Fruit fly (Drosophila melanogaster): ENCODE results near the gene CG2926.
A peak's percentile ranks its signal among the peaks of the same experiment; 100 is the strongest.

The CG2926 gene

DNA sequence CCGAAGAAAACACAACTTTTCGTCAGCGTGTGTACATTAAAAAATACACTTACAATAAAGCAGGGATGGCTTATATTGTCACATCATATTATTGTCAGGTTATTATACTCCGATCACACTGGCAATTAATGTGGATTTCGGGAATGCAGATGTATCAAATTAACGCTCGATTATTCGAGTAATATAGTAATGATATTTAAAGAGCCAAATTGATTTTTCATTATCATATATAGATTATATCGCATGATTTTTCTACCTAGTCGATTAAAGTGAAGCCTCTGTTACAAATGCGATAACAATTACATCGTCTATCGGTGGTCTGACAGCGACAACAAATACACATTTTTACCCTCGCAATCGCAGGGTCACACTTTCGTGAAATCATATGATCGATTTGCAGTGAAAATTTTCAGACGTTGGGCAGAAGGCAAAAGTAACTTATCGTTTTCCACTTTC, 3.2 kb upstream of the CG2926 start, which contains the start of the genes noi and Vha26 (continued):
- TF ChIP-seq CG13123 (GFP tag; optimal IDR thresholded peaks at IDR 0.05), result no peak
- TF ChIP-seq Med (GFP tag), result peak; percentile 91
- no peak for TF ChIP-seq PHDP (tag; optimal IDR thresholded peaks at IDR 0.05)
- no peak for TF ChIP-seq insv (GFP tag; optimal IDR thresholded peaks at IDR 0.05)
- TF ChIP-seq aop (GFP tag; IDR thresholded peaks at IDR 0.05), result no peak
- TF ChIP-seq Kr (GFP tag; optimal IDR thresholded peaks at IDR 0.05), result no peak
- TF ChIP-seq CG8944 (GFP tag; optimal IDR thresholded peaks at IDR 0.05), result no peak
- no peak for TF ChIP-seq CG5180 (GFP tag; optimal IDR thresholded peaks at IDR 0.05)
- TF ChIP-seq CG10147 (GFP tag; optimal IDR thresholded peaks at IDR 0.05), result no peak
- TF ChIP-seq chif (GFP tag; optimal IDR thresholded peaks at IDR 0.05), result no peak
- no peak for TF ChIP-seq Blimp-1 (GFP tag; optimal IDR thresholded peaks at IDR 0.05)
- 0 out of 2 replicates have a peak, but pooled peaks have one; percentile 27 for TF ChIP-seq hbn (GFP tag; IDR thresholded peaks at IDR 0.05; ENCODE audit: partially characterized antibody)
- peak; percentile 36; the same call in 1 of the 3 replicates for TF ChIP-seq CG14860 (GFP tag; IDR thresholded peaks at IDR 0.05; ENCODE audit: partially characterized antibody)
- TF ChIP-seq Mrtf (GFP tag; IDR thresholded peaks at IDR 0.05), result no peak
- no peak for TF ChIP-seq h (optimal IDR thresholded peaks at IDR 0.05)
- peak; percentile 18 for TF ChIP-seq Sry-β (GFP tag; optimal IDR thresholded peaks at IDR 0.05)
- TF ChIP-seq yki (optimal IDR thresholded peaks at IDR 0.05), result no peak
- TF ChIP-seq Hmx (GFP tag; optimal IDR thresholded peaks at IDR 0.05), result no peak
- no peak for TF ChIP-seq dan (GFP tag; IDR thresholded peaks at IDR 0.05)
- no peak for TF ChIP-seq jing (GFP tag; optimal IDR thresholded peaks at IDR 0.05)
- no peak for TF ChIP-seq lbe (GFP tag; optimal IDR thresholded peaks at IDR 0.05)
- no peak for TF ChIP-seq CG13894 (tag; optimal IDR thresholded peaks at IDR 0.05)
- TF ChIP-seq CG1529 (GFP tag; optimal IDR thresholded peaks at IDR 0.05), result no peak
- peak; percentile 58 for TF ChIP-seq CG18476 (GFP tag; optimal IDR thresholded peaks at IDR 0.05)
- peak; percentile 94 for TF ChIP-seq CG17802 (tag; optimal IDR thresholded peaks at IDR 0.05)
- TF ChIP-seq Dfd (GFP tag; optimal IDR thresholded peaks at IDR 0.05), result peak in 1 of 2 experiments; percentile 90
- TF ChIP-seq Opbp (GFP tag; IDR thresholded peaks at IDR 0.05; ENCODE audit: partially characterized antibody), result no peak; the same call in 2 of the 3 replicates
- TF ChIP-seq Abd-B (GFP tag; optimal IDR thresholded peaks at IDR 0.05), result no peak
- TF ChIP-seq CG15479 (GFP tag; optimal IDR thresholded peaks at IDR 0.05), result no peak
- TF ChIP-seq Dip3 (GFP tag; optimal IDR thresholded peaks at IDR 0.05), result peak; percentile 29
- 0 out of 3 replicates have a peak, but pooled peaks have one; percentile 35 for TF ChIP-seq dysf (GFP tag; IDR thresholded peaks at IDR 0.05)
- TF ChIP-seq Dad (GFP tag; optimal IDR thresholded peaks at IDR 0.05), result no peak
- TF ChIP-seq disco-r (GFP tag; optimal IDR thresholded peaks at IDR 0.05), result no peak
- no peak for TF ChIP-seq CG4820 (GFP tag; optimal IDR thresholded peaks at IDR 0.05)
- no peak for TF ChIP-seq bowl (GFP tag; IDR thresholded peaks at IDR 0.05)
- TF ChIP-seq pzg (GFP tag; optimal IDR thresholded peaks at IDR 0.05), result peak; percentile 90
- peak; percentile 65 for TF ChIP-seq mam (GFP tag; optimal IDR thresholded peaks at IDR 0.05)
- no peak for TF ChIP-seq CG7987 (GFP tag; optimal IDR thresholded peaks at IDR 0.05)
- TF ChIP-seq Six4 (GFP tag; optimal IDR thresholded peaks at IDR 0.05), result no peak
- TF ChIP-seq kah (GFP tag; optimal IDR thresholded peaks at IDR 0.05), result no peak
- peak; percentile 7 for TF ChIP-seq CTCF (GFP tag; optimal IDR thresholded peaks at IDR 0.05)
- TF ChIP-seq ftz-f1 (GFP tag; optimal IDR thresholded peaks at IDR 0.05), result peak; percentile 12
- TF ChIP-seq bbx (GFP tag; IDR thresholded peaks at IDR 0.05; ENCODE audit: partially characterized antibody), result peak; percentile 54
- no peak for TF ChIP-seq H2.0 (GFP tag; IDR thresholded peaks at IDR 0.05)
- no peak for TF ChIP-seq Asciz (GFP tag; optimal IDR thresholded peaks at IDR 0.05)
- TF ChIP-seq CG16863 (GFP tag; optimal IDR thresholded peaks at IDR 0.05), result no peak
- no peak for TF ChIP-seq Chrac-16 (GFP tag; optimal IDR thresholded peaks at IDR 0.05)
- TF ChIP-seq Dip2 (GFP tag; IDR thresholded peaks at IDR 0.05), result no peak
- no peak for TF ChIP-seq sima (GFP tag; optimal IDR thresholded peaks at IDR 0.05)
- no peak for TF ChIP-seq fd102C (GFP tag; optimal IDR thresholded peaks at IDR 0.05)
- TF ChIP-seq al (GFP tag; IDR thresholded peaks at IDR 0.05), result no peak
- TF ChIP-seq CG18619 (GFP tag; optimal IDR thresholded peaks at IDR 0.05), result peak; percentile 20
